Worm (Caenorhabditis elegans): ENCODE results near the gene T07G12.2.

ce11 chrIV:10483607-10484117, 46.8 kb upstream of the T07G12.2 start, which contains the start of the genes F01D4.5 and ced-5:
- peak; percentile 83 for TF ChIP-seq sup-37 (GFP tag; optimal IDR thresholded peaks at IDR 0.05)
- TF ChIP-seq snpc-4 (tag; optimal IDR thresholded peaks at IDR 0.05) = peak; percentile 83
- TF ChIP-seq F16B12.6 (tag; optimal IDR thresholded peaks at IDR 0.05) = peak; percentile 21
- TF ChIP-seq swsn-7 (tag; optimal IDR thresholded peaks at IDR 0.05) = peak; percentile 90
- no peak for TF ChIP-seq egl-27 (tag; optimal IDR thresholded peaks at IDR 0.05)
- no peak for TF ChIP-seq nhr-84 (tag; optimal IDR thresholded peaks at IDR 0.05)
- TF ChIP-seq lin-15B (tag; optimal IDR thresholded peaks at IDR 0.05) = peak; percentile 74
- peak; percentile 91 for TF ChIP-seq elt-2 (tag; optimal IDR thresholded peaks at IDR 0.05)
- TF ChIP-seq aly-2 (tag; optimal IDR thresholded peaks at IDR 0.05) = peak; percentile 56
- TF ChIP-seq lsy-2 (tag; optimal IDR thresholded peaks at IDR 0.05) = peak; percentile 81 to 85
- TF ChIP-seq skn-1 (tag; optimal IDR thresholded peaks at IDR 0.05) = peak; percentile 69
- TF ChIP-seq alr-1 (tag; optimal IDR thresholded peaks at IDR 0.05; ENCODE audit: borderline replicate concordance) = no peak
- TF ChIP-seq fkh-10 (GFP tag; optimal IDR thresholded peaks at IDR 0.05) = no peak
- peak; percentile 72 for TF ChIP-seq lin-39 (tag; optimal IDR thresholded peaks at IDR 0.05)
